Fruit fly (Drosophila melanogaster): Measurements from ENCODE around the gene CG7800.

Gene CG7800

DNA sequence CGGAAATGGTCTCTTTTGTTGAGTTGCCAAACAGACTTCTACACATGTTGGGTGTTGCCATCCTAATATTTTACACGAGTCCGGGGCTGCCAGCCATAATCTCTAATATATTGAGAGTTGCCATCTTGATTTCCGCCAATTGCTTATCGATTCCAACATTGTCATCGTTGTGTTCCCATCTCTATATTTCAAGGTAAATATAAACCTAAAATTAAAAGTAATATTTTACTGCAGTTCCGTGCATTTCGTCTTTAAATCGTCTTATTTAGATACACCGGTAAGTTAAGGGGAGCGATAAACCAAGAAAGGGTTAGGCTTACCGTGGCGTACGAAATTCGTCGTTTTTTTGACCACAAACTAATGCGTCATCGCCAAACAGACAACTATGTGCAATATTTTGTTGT lies 15.6 kb downstream of the CG7800 start, which contains the start of gene PolI (continued):
- no peak for TF ChIP-seq nom (GFP tag; optimal IDR thresholded peaks at IDR 0.05)
- TF ChIP-seq CrebB (tag; optimal IDR thresholded peaks at IDR 0.05): no peak
- TF ChIP-seq Bteb2 (GFP tag; optimal IDR thresholded peaks at IDR 0.05): no peak
- no peak for TF ChIP-seq crol (GFP tag; IDR thresholded peaks at IDR 0.05)
- TF ChIP-seq h (optimal IDR thresholded peaks at IDR 0.05): no peak
- no peak for TF ChIP-seq lab (GFP tag; optimal IDR thresholded peaks at IDR 0.05)
- no peak for TF ChIP-seq CG11696 (GFP tag; IDR thresholded peaks at IDR 0.05)
- no peak for TF ChIP-seq ara (GFP tag; IDR thresholded peaks at IDR 0.05)
- TF ChIP-seq CG14860 (GFP tag; IDR thresholded peaks at IDR 0.05; ENCODE audit: partially characterized antibody): no peak
- TF ChIP-seq Atf6 (GFP tag; IDR thresholded peaks at IDR 0.05): no peak
- no peak for TF ChIP-seq wor (GFP tag; IDR thresholded peaks at IDR 0.05)
- TF ChIP-seq chn (GFP tag; optimal IDR thresholded peaks at IDR 0.05): peak; percentile 25
- peak; percentile 26 for TF ChIP-seq CG4854 (GFP tag; optimal IDR thresholded peaks at IDR 0.05)
- no peak for TF ChIP-seq Rx (GFP tag; IDR thresholded peaks at IDR 0.05)
- peak; percentile 70 for TF ChIP-seq sens (GFP tag)
- TF ChIP-seq dati (GFP tag; IDR thresholded peaks at IDR 0.05): no peak
- no peak for TF ChIP-seq en (GFP tag; optimal IDR thresholded peaks at IDR 0.05)
- no peak for TF ChIP-seq CG8388 (GFP tag; optimal IDR thresholded peaks at IDR 0.05)
- peak; percentile 52 for TF ChIP-seq bbx (GFP tag; IDR thresholded peaks at IDR 0.05; ENCODE audit: partially characterized antibody)
- peak; percentile 80 for TF ChIP-seq CG15514 (GFP tag; optimal IDR thresholded peaks at IDR 0.05)
- no peak for TF ChIP-seq Lim3 (GFP tag; IDR thresholded peaks at IDR 0.05)
- TF ChIP-seq ssp (GFP tag; IDR thresholded peaks at IDR 0.05): no peak
- no peak; the same call in 2 of the 3 replicates for TF ChIP-seq CG34422 (GFP tag; IDR thresholded peaks at IDR 0.05)
- no peak for TF ChIP-seq CG17328 (GFP tag; IDR thresholded peaks at IDR 0.05)
- no peak for TF ChIP-seq vnd (GFP tag; IDR thresholded peaks at IDR 0.05; ENCODE audit: partially characterized antibody)
- peak; percentile 7 for TF ChIP-seq oc (tag; optimal IDR thresholded peaks at IDR 0.05)
- TF ChIP-seq Ets97D (GFP tag; optimal IDR thresholded peaks at IDR 0.05): peak; percentile 96
- TF ChIP-seq CG5245 (GFP tag; optimal IDR thresholded peaks at IDR 0.05): no peak
- TF ChIP-seq sd (tag; optimal IDR thresholded peaks at IDR 0.05): no peak
- TF ChIP-seq CG1832 (GFP tag; optimal IDR thresholded peaks at IDR 0.05): no peak
- no peak for TF ChIP-seq cad (GFP tag; optimal IDR thresholded peaks at IDR 0.05)
- no peak for TF ChIP-seq CG16863 (GFP tag; optimal IDR thresholded peaks at IDR 0.05)
- TF ChIP-seq CG15269 (tag; optimal IDR thresholded peaks at IDR 0.05): no peak
- peak; percentile 23 for TF ChIP-seq CG31365 (tag; optimal IDR thresholded peaks at IDR 0.05)
- TF ChIP-seq fd96Cb (tag; optimal IDR thresholded peaks at IDR 0.05): no peak
- no peak for TF ChIP-seq CG17361 (GFP tag; IDR thresholded peaks at IDR 0.05)
- TF ChIP-seq CG10267 (tag; optimal IDR thresholded peaks at IDR 0.05): peak; percentile 65
- TF ChIP-seq unc-4 (GFP tag; IDR thresholded peaks at IDR 0.05; ENCODE audit: partially characterized antibody): peak; percentile 45; the same call in 1 of the 2 replicates
- TF ChIP-seq CG11398 (GFP tag; optimal IDR thresholded peaks at IDR 0.05): no peak
- TF ChIP-seq repo (GFP tag; optimal IDR thresholded peaks at IDR 0.05): no peak
- no peak for TF ChIP-seq Drgx (GFP tag; IDR thresholded peaks at IDR 0.05)
- TF ChIP-seq stwl (tag; optimal IDR thresholded peaks at IDR 0.05): peak; percentile 72
- peak; percentile 1 for TF ChIP-seq Antp (GFP tag; optimal IDR thresholded peaks at IDR 0.05)
- TF ChIP-seq Trl (optimal IDR thresholded peaks at IDR 0.05): no peak
- no peak for TF ChIP-seq Trl (GFP tag; optimal IDR thresholded peaks at IDR 0.05)
- no peak for TF ChIP-seq CG13894 (tag; optimal IDR thresholded peaks at IDR 0.05)
- no peak for TF ChIP-seq vfl (GFP tag; optimal IDR thresholded peaks at IDR 0.05)
- TF ChIP-seq trem (tag; optimal IDR thresholded peaks at IDR 0.05): peak; percentile 85
- peak; percentile 13 for TF ChIP-seq tin (GFP tag; optimal IDR thresholded peaks at IDR 0.05)
- no peak for TF ChIP-seq Kr (GFP tag; optimal IDR thresholded peaks at IDR 0.05)
- TF ChIP-seq CG3065 (GFP tag; optimal IDR thresholded peaks at IDR 0.05): no peak
- no peak for TF ChIP-seq CG9437 (GFP tag; optimal IDR thresholded peaks at IDR 0.05)
- no peak for TF ChIP-seq CG7839 (tag; optimal IDR thresholded peaks at IDR 0.05)

All from whole organism, embryonic.